Fruit fly (Drosophila melanogaster) whole organism: ENCODE results near the gene CG32269.
A peak's percentile ranks its signal among the peaks of the same experiment; 100 is the strongest.

Source experiments
- CG8478 ChIP-seq: fragments of >200 bp; optimal IDR thresholded peaks from 2 replicates; lab custom pipeline; 2018; ENCODE audit warnings: inconsistent platforms
- Dll ChIP-seq: fragments of >200 bp; optimal IDR thresholded peaks from 2 replicates; lab custom pipeline; 2017
- EcR ChIP-seq, 2 experiments: fragments of >200 bp; optimal IDR thresholded peaks; 2 replicates each; lab custom pipeline; 2017; ENCODE audit warnings: missing biosample characterization in 2 of 2, missing genetic modification characterization in 2 of 2, missing genetic modification reagents in 2 of 2
- pan ChIP-seq: fragments of >200 bp; optimal IDR thresholded peaks from 2 replicates; lab custom pipeline; 2017
- psq ChIP-seq: fragments of >200 bp; optimal IDR thresholded peaks from 2 replicates; lab custom pipeline; 2017
- usp ChIP-seq: fragments of >200 bp; optimal IDR thresholded peaks from 2 replicates; lab custom pipeline; 2017; ENCODE audit warnings: missing biosample characterization, missing genetic modification characterization, mixed read lengths

CG32269 gene

DNA sequence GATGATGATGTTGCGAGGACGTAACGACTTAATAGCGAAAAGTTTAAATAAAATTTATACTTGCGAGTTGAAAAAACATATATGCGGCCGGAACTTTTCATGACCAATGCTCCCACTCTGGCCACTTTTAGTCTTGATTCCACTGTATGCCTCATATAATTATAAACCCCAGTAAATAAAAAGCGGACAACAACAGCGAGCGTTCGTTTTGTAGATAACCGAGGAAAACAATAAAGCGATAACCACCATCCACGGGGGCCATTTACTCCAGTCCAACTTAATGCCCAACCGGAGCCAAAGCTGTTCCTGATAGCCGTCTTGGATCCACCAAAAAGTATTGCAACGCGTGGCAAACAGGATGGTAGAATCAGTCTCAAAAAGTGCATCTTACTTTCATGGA, 27.5 kb upstream of the CG32269 start:
- no peak for TF ChIP-seq psq
- no peak for TF ChIP-seq usp (GFP tag; lab: Kevin White, UChicago)
- no peak for TF ChIP-seq EcR (GFP tag; optimal IDR thresholded peaks at IDR 0.05; lab: Kevin White, UChicago)
- TF ChIP-seq CG8478 (lab: Kevin White, UChicago) = no peak
- no peak for TF ChIP-seq pan (lab: Kevin White, UChicago)
- TF ChIP-seq Dll (lab: Kevin White, UChicago) = no peak

DNA sequence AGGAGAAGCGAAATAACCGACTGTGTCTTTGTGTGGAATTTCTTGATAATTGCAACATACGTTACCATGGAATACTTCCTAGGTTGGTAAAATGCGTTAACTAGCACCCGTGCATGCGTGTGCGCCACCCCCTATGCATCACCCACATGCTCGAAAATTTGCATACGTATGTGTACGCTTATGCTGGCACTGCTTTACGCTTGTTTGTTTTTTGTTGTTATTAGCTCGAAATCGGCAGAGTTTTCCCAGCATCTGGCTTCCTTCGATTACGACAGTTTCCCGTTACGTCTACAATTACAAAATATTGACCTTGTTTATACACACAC, 17.6 kb upstream of the CG32269 start:
- TF ChIP-seq EcR (GFP tag; optimal IDR thresholded peaks at IDR 0.05; lab: Kevin White, UChicago) = no peak
- TF ChIP-seq usp (GFP tag; lab: Kevin White, UChicago) = no peak
- TF ChIP-seq Dll (lab: Kevin White, UChicago) = no peak
- no peak for TF ChIP-seq pan (lab: Kevin White, UChicago)

DNA sequence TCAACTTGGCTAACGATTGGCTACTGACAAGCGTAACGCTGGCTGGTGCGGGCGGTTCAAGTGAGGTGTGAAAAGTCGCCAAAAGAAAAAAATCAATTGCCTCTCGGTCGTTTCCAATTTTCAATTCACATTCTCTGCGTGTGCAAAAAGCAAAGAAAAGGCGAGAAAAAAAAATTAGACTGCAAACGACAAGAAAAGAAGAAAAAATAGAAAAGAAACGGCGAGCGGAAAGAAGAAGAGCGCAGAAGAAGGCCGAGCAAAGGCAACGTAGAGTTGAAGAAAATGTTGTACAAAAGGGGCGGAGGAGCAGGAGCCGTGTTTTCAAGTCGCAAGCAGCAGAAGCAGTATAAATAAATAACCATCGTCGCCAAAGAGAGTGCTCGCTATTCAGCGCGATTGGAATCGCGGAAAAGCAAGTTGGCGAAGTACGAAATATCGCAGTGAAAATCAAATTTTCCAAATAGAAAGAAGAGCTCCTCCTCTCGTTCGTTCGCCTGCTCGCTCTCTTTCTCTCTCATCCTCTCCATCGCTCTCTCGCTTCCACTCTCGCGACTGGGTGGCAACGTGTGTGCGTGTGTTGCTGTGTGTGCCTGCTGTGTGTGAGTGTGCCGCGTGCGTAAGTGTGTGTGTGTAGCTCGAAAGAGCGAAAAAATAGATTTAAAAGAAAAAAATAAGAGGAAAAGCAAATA, 17.1 kb upstream of the CG32269 start:
- no peak for TF ChIP-seq psq
- peak; percentile 53 for TF ChIP-seq CG8478 (lab: Kevin White, UChicago)
- no peak for TF ChIP-seq pan (lab: Kevin White, UChicago)
- no peak for TF ChIP-seq usp (GFP tag; lab: Kevin White, UChicago)
- TF ChIP-seq EcR (GFP tag; optimal IDR thresholded peaks at IDR 0.05; lab: Kevin White, UChicago) = no peak
- peak; percentile 99 for TF ChIP-seq Dll (lab: Kevin White, UChicago)

DNA sequence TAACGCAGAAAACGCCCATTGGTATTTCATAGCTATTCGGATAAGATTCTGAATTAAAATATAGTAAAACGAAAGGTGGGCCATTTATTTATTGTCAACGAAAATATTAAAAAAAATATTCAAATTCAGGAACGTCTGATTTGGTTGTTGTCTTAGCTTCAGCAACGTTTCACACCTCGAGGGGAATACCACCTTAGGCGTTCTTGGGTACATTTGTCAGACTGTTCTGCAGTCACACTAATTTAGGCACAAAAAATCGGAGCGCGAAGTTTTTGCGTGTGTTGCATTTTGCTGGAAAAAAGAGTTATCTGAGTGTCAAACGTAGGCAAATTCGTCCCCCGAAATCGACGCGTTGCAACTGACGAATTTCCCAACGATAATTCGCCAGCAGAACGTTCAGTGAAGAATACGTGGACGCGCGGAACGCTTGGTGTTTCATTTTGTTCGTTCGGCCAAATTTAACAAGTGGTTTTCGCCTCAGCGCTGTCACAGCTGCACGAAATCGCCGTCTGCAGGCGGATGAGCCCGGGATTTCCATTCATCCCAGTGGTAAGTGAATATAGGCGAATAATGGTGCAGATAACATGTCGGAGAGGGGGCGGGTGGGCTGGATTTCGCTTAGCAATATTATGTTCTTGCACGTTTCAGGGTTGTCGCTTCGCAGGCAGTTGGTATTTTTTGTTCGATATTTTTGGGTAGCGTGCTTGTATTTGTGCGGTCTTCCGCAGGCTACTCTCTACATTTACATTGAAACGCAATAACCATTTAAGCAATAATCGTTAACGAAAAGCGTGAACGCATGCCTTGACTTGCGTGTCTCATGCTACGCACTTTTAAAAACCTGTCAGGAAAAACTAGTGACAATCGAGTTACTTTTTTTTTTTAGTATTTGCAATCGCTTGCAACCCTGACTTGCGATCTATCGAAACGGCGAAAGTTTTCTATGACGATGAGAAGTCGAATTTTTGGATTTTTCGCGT, 16.2 kb upstream of the CG32269 start, which contains the start of gene Larp4B:
Gene Larp4B, plus strand, starts transcription at position 99 of the 980 bp plus-strand sequence.
- no peak for TF ChIP-seq Dll (lab: Kevin White, UChicago)

DNA sequence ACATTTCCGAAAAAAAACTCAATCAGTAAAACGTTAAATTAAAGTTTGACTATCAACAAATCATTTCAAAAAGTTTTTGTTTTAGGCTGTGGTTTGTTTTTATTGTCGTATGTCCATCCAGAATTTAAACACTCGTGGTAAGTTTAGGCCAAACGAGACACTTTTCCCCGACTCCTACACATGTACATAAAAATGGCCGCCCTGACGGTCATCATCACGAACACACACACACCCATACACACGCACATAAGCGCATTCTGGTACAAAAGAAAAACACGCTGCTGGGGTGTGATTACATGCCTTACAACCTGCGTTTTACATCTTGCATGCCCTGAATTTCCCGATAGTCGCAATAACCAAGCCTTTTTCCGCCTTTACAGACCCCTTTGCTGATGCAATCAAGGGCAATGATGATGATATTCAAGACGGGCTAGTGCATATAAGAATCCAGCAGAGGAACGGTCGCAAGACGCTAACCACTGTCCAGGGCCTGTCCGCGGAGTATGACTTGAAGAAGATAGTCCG, 14.7 kb upstream of the CG32269 start:
- TF ChIP-seq Dll (lab: Kevin White, UChicago) (no peak), usp (GFP tag; lab: Kevin White, UChicago) (no peak), EcR (GFP tag; optimal IDR thresholded peaks at IDR 0.05; lab: Kevin White, UChicago) (no peak), psq (no peak)

DNA sequence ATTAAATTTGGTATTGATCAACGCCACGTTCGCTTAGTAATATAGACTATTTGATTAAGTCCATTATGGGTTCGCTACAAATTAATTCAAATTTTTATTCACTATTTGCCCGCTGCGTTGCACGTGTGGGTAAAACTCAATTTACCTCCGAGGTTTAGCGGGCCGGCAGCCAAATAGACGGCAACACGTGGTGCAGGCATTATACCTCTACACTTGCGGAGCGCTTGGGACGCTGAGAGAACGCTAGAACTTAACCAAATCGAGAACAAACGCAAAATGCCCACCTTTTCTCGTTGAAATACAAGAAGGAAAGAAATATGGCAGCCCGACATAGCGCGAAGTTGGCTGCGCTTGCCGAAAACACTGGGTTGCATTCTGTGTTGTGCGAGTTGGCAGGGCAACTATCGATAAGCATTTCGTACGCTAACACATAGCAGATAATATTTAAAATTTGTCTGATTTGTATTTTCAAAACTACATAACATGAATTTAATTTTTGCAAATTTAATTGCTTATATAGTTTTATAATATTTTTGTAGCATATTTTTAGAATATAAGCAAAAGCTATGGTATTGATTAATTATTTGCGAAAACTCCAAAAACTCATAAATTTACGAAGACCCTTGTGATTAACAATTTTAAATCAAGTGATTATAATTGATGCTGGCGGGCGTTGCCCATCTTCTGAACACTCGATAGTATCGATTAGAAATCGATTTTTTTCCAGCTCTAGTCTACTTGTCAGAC, 14.0 kb upstream of the CG32269 start, which contains the start of the genes RpL28 and eIF1:
Gene RpL28, minus strand, starts transcription at position 318 of the 747 bp plus-strand sequence.
Gene eIF1, plus strand, starts transcription at position 699 of the 747 bp plus-strand sequence.
- TF ChIP-seq usp (GFP tag; lab: Kevin White, UChicago) (no peak), pan (lab: Kevin White, UChicago) (no peak), CG8478 (lab: Kevin White, UChicago) (no peak), Dll (lab: Kevin White, UChicago) (no peak)

DNA sequence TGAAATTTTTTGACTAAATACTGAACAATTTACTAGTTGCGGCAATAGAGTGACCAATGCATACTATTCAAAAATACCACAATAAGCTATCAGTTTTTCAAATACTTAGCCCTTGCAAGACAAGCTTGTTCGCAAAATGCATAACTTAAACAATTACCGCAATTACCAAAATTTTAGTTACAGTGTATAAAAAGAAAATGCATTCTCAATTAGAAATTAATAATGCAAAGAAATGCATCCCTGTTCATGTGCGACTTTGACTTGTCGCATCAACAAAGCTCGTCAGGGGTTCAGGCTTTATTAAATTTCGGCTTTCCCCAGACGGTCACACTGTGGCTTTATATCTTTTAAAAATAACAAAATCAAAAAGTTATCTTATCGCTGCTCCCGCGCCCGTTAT, 10.1 kb upstream of the CG32269 start, which contains the start of the genes hob and nSMase:
Gene hob, minus strand, starts transcription at position 62 of the 400 bp plus-strand sequence.
Gene nSMase, plus strand, starts transcription at position 298 of the 400 bp plus-strand sequence.
- no peak for TF ChIP-seq Dll (lab: Kevin White, UChicago)
- TF ChIP-seq usp (GFP tag; lab: Kevin White, UChicago) = no peak
- TF ChIP-seq CG8478 (lab: Kevin White, UChicago) = no peak
- no peak for TF ChIP-seq EcR (GFP tag; optimal IDR thresholded peaks at IDR 0.05; lab: Kevin White, UChicago)
- TF ChIP-seq pan (lab: Kevin White, UChicago) = no peak
- TF ChIP-seq psq = no peak

DNA sequence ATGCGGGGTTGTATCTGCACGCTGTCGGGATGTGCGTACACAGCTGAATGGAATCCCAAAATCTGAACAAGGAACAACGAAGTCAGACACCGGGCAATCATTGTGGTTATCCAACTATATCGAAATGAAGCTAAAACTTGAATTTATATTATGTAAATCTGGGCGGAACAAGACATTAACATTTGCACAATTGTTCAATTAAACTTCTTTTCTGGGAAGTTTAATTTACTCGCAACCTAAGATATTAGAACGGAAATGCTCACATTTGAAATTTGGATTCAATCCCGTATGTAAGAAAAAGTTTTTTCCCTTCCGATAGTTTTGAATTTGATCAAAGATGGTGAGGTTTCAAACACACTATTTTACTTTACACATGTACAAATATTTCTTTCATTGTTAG, 2.5 kb downstream of the CG32269 start, which contains the start of gene CG33160:
Gene CG33160, minus strand, starts transcription at position 101 of the 400 bp plus-strand sequence.
- TF ChIP-seq CG8478 (lab: Kevin White, UChicago) (no peak), pan (lab: Kevin White, UChicago) (no peak), Dll (lab: Kevin White, UChicago) (no peak), psq (no peak), EcR (GFP tag; optimal IDR thresholded peaks at IDR 0.05; lab: Kevin White, UChicago) (no peak), usp (GFP tag; lab: Kevin White, UChicago) (no peak)

DNA sequence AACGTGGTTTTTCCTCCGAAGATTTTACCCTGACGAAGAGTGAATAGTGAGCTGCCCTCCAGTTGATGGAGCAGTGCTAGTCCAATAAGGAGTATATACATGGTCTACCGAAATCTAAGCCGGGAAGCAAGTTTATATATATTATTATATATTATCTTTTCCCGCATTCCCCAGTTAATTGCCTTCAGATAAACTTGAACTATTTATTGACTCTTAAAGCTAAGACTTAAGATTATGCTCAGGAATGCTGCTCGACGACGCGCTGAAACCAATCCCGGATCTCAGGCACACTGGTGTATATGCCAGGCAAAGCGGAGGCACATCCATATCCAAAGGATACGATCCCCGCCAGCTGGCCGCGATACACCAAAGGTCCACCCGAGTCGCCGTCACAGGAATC, 3.4 kb downstream of the CG32269 start, which contains the start of gene CG32277:
Gene CG32277, minus strand, starts transcription at position 101 of the 400 bp plus-strand sequence.
- no peak for TF ChIP-seq CG8478 (lab: Kevin White, UChicago)
- TF ChIP-seq psq = no peak
- no peak for TF ChIP-seq usp (GFP tag; lab: Kevin White, UChicago)
- no peak for TF ChIP-seq pan (lab: Kevin White, UChicago)
- no peak for TF ChIP-seq EcR (GFP tag; optimal IDR thresholded peaks at IDR 0.05; lab: Kevin White, UChicago)
- no peak for TF ChIP-seq Dll (lab: Kevin White, UChicago)

DNA sequence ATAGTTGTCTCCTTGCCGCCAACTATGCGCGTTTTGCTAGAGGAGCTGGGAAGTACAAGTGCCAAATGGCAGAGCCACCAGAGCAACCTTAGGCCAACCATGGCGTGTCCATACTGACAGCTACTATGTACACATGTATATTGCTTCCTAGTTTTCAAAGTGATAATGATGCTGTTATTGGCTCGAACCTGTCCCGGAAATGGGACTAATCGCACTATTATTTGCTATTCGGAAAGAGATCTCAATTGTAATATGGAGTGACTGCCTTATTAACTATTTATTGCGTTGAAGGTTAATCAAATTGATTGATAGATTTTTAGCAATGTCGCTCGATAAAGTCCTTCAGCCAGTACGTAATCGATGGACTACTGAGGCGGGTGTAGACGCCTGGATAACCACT, 4.4 kb downstream of the CG32269 start, which contains the start of gene CG33159:
Gene CG33159, minus strand, starts transcription at position 101 of the 400 bp plus-strand sequence.
- TF ChIP-seq psq = no peak
- no peak for TF ChIP-seq EcR (GFP tag; optimal IDR thresholded peaks at IDR 0.05; lab: Kevin White, UChicago)
- no peak for TF ChIP-seq CG8478 (lab: Kevin White, UChicago)
- TF ChIP-seq Dll (lab: Kevin White, UChicago) = no peak
- TF ChIP-seq usp (GFP tag; lab: Kevin White, UChicago) = no peak
- no peak for TF ChIP-seq pan (lab: Kevin White, UChicago)
